Fruit fly (Drosophila melanogaster) whole organism, embryonic: ENCODE data around the gene CG13311.
A peak's percentile ranks its signal among the peaks of the same experiment; 100 is the strongest.

Experiments used
- B-H1 ChIP-seq: fragments of 200-800 bp; sonication (Bioruptor generic); IDR thresholded peaks from 3 replicates; pipeline ENCODE4 v1.3.6; 2022; ENCODE audit warnings: missing biosample characterization, missing genetic modification characterization
- CG10366 ChIP-seq: fragments of 200-800 bp; sonication (Bioruptor generic); IDR thresholded peaks from 2 replicates; pipeline ENCODE4 v1.3.6; 2022; ENCODE audit warnings: missing biosample characterization, missing genetic modification characterization
- CG10654 ChIP-seq: fragments of 200-800 bp; sonication (Bioruptor generic); optimal IDR thresholded peaks from 2 replicates; lab custom pipeline; 2016; ENCODE audit warnings: missing biosample characterization, missing genetic modification characterization
- CG1233 ChIP-seq: fragments of 200-800 bp; sonication (Bioruptor generic); optimal IDR thresholded peaks from 4 replicates; lab custom pipeline; 2018; ENCODE audit warnings: missing biosample characterization, mild to moderate bottlenecking, missing genetic modification characterization
- CG13894 ChIP-seq: fragments of 200-800 bp; sonication (Bioruptor generic); optimal IDR thresholded peaks from 3 replicates; lab custom pipeline; 2018; ENCODE audit warnings: missing biosample characterization, mild to moderate bottlenecking, missing genetic modification characterization, moderate library complexity
- CG15696 ChIP-seq: fragments of 200-800 bp; sonication (Bioruptor generic); optimal IDR thresholded peaks from 2 replicates; lab custom pipeline; 2019; ENCODE audit warnings: missing biosample characterization, mild to moderate bottlenecking, missing genetic modification characterization, moderate library complexity
- CG16815 ChIP-seq: fragments of 200-800 bp; sonication (Bioruptor generic); optimal IDR thresholded peaks from 3 replicates; lab custom pipeline; 2017; ENCODE audit warnings: missing biosample characterization, mild to moderate bottlenecking, missing genetic modification characterization
- CG17328 ChIP-seq: fragments of 200-800 bp; sonication (Bioruptor generic); IDR thresholded peaks from 2 replicates; pipeline ENCODE4 v1.3.6; 2022; ENCODE audit warnings: missing biosample characterization, missing genetic modification characterization
- CG17361 ChIP-seq: fragments of 200-800 bp; sonication (Bioruptor generic); IDR thresholded peaks from 3 replicates; pipeline ENCODE4 v1.3.6; 2022; ENCODE audit warnings: missing biosample characterization, missing genetic modification characterization
- CG2199 ChIP-seq: fragments of 200-800 bp; sonication (Bioruptor generic); IDR thresholded peaks from 3 replicates; pipeline ENCODE4 v1.3.6; 2022; ENCODE audit warnings: missing biosample characterization, missing genetic modification characterization
- CG30431 ChIP-seq: fragments of 200-800 bp; sonication (Bioruptor generic); optimal IDR thresholded peaks from 2 replicates; lab custom pipeline; 2017; ENCODE audit warnings: missing biosample characterization, missing genetic modification characterization
- CG31388 ChIP-seq: fragments of 200-800 bp; sonication (Bioruptor generic); optimal IDR thresholded peaks from 2 replicates; lab custom pipeline; 2016; ENCODE audit warnings: missing biosample characterization, missing genetic modification characterization
- CG3163 ChIP-seq: fragments of 200-800 bp; sonication (Bioruptor generic); optimal IDR thresholded peaks from 3 replicates; lab custom pipeline; 2016; ENCODE audit warnings: missing biosample characterization, missing genetic modification characterization
- CG32532 ChIP-seq: fragments of 200-800 bp; sonication (Bioruptor generic); IDR thresholded peaks from 2 replicates; pipeline ENCODE4 v1.3.6; 2022; ENCODE audit warnings: missing biosample characterization, missing genetic modification characterization
- CG3281 ChIP-seq: fragments of 200-800 bp; sonication (Bioruptor generic); optimal IDR thresholded peaks from 3 replicates; lab custom pipeline; 2017; ENCODE audit warnings: missing biosample characterization, mild to moderate bottlenecking, missing genetic modification characterization
- CG34376 ChIP-seq: fragments of 200-800 bp; sonication (Bioruptor generic); optimal IDR thresholded peaks from 2 replicates; lab custom pipeline; 2018; ENCODE audit warnings: missing biosample characterization, mild to moderate bottlenecking, missing genetic modification characterization
- CG42726 ChIP-seq: fragments of 200-800 bp; sonication (Bioruptor generic); IDR thresholded peaks from 2 replicates; pipeline ENCODE4 v1.3.6; 2022; ENCODE audit warnings: missing biosample characterization, missing genetic modification characterization; ENCODE audit not compliant: partially characterized antibody
- CG4328 ChIP-seq: fragments of 200-800 bp; sonication (Bioruptor generic); optimal IDR thresholded peaks from 3 replicates; lab custom pipeline; 2017; ENCODE audit warnings: missing biosample characterization, missing genetic modification reagents, missing genetic modification characterization
- CG6854 ChIP-seq: fragments of 200-800 bp; sonication (Bioruptor generic); optimal IDR thresholded peaks from 3 replicates; lab custom pipeline; 2017; ENCODE audit warnings: missing biosample characterization, mild to moderate bottlenecking, missing genetic modification characterization
- CG8290 ChIP-seq, 3 experiments: fragments of 200-800 bp; sonication (Bioruptor generic); optimal IDR thresholded peaks; 2 replicates each; lab custom pipeline; 2016 to 2019; ENCODE audit warnings: missing biosample characterization in 3 of 3, missing genetic modification characterization in 3 of 3, mild to moderate bottlenecking in 2 of 3, moderate library complexity in 1 of 3
- Camta ChIP-seq: fragments of 200-800 bp; sonication (Bioruptor generic); optimal IDR thresholded peaks from 2 replicates; lab custom pipeline; 2016; ENCODE audit warnings: missing biosample characterization, missing genetic modification characterization
- D ChIP-seq, 2 experiments: fragments of 200-800 bp in 1 of 2; fragments of >200 bp in 1 of 2; sonication (Bioruptor generic) in 1 of 2; optimal IDR thresholded peaks; 2 replicates in 1 of 2; 3 replicates in 1 of 2; lab custom pipeline; 2017; ENCODE audit warnings: mild to moderate bottlenecking in 1 of 2, missing biosample characterization in 1 of 2, missing genetic modification characterization in 1 of 2, missing genetic modification reagents in 1 of 2
- Dad ChIP-seq: fragments of 200-800 bp; sonication (Bioruptor generic); optimal IDR thresholded peaks from 3 replicates; lab custom pipeline; 2016; ENCODE audit warnings: missing biosample characterization, missing genetic modification characterization
- Dek ChIP-seq: fragments of 200-800 bp; sonication (Bioruptor generic); optimal IDR thresholded peaks from 3 replicates; lab custom pipeline; 2019; ENCODE audit warnings: missing biosample characterization, mild to moderate bottlenecking, missing genetic modification characterization, moderate library complexity
- Doc2 ChIP-seq: fragments of 200-800 bp; sonication (Bioruptor generic); IDR thresholded peaks from 2 replicates; pipeline ENCODE4 v1.3.6; 2022; ENCODE audit warnings: missing biosample characterization, missing genetic modification characterization
- HLH54F ChIP-seq: fragments of 200-800 bp; sonication (Bioruptor generic); optimal IDR thresholded peaks from 3 replicates; lab custom pipeline; 2016; ENCODE audit warnings: missing biosample characterization, missing genetic modification characterization
- MTF-1 ChIP-seq: fragments of 200-800 bp; sonication (Bioruptor generic); optimal IDR thresholded peaks from 2 replicates; lab custom pipeline; 2018; ENCODE audit warnings: missing biosample characterization, mild to moderate bottlenecking, missing genetic modification characterization, borderline replicate concordance
- NK7.1 ChIP-seq: fragments of 200-800 bp; sonication (Bioruptor generic); optimal IDR thresholded peaks from 3 replicates; lab custom pipeline; 2016; ENCODE audit warnings: missing biosample characterization, missing genetic modification characterization
- Nf-YA ChIP-seq: fragments of 200-800 bp; sonication (Bioruptor generic); IDR thresholded peaks from 2 replicates; pipeline ENCODE4 v1.3.6; 2022; ENCODE audit warnings: missing biosample characterization, missing genetic modification characterization
- Pdp1 ChIP-seq, 2 experiments: fragments of 200-800 bp; sonication (Bioruptor generic); optimal IDR thresholded peaks; 3 replicates each; lab custom pipeline; 2016; ENCODE audit warnings: missing biosample characterization in 2 of 2, missing genetic modification characterization in 2 of 2, mild to moderate bottlenecking in 1 of 2, moderate library complexity in 1 of 2
- Stat92E ChIP-seq, 3 experiments: fragments of >200 bp in 2 of 3; fragments of 200-800 bp in 1 of 3; sonication (Bioruptor generic) in 1 of 3; optimal IDR thresholded peaks; 2 replicates each; lab custom pipeline; 2017 to 2019; ENCODE audit warnings: missing biosample characterization in 3 of 3, missing genetic modification characterization in 3 of 3, mild to moderate bottlenecking in 1 of 3, moderate library complexity in 1 of 3
- Usf ChIP-seq: fragments of 200-800 bp; sonication (Bioruptor generic); optimal IDR thresholded peaks from 2 replicates; lab custom pipeline; 2017; ENCODE audit warnings: missing genotype, missing biosample characterization, missing genetic modification characterization
- abd-A ChIP-seq: fragments of 200-800 bp; sonication (Bioruptor generic); optimal IDR thresholded peaks from 3 replicates; lab custom pipeline; 2019; ENCODE audit warnings: missing biosample characterization, mild to moderate bottlenecking, missing genetic modification characterization, moderate library complexity
- ash1 ChIP-seq: fragments of 200-800 bp; sonication (Bioruptor generic); optimal IDR thresholded peaks from 2 replicates; lab custom pipeline; 2018; ENCODE audit warnings: missing biosample characterization, mild to moderate bottlenecking, missing genetic modification characterization
- cg ChIP-seq: fragments of 200-800 bp; sonication (Bioruptor generic); optimal IDR thresholded peaks from 3 replicates; lab custom pipeline; 2019; ENCODE audit warnings: missing biosample characterization, mild to moderate bottlenecking, missing genetic modification characterization, moderate library complexity
- chinmo ChIP-seq: fragments of 200-800 bp; sonication (Bioruptor generic); IDR thresholded peaks from 4 replicates; pipeline ENCODE4 v1.3.6; 2022; ENCODE audit warnings: missing biosample characterization, missing genetic modification characterization; ENCODE audit not compliant: partially characterized antibody
- en ChIP-seq: fragments of 200-800 bp; sonication (Bioruptor generic); optimal IDR thresholded peaks from 2 replicates; lab custom pipeline; 2016; ENCODE audit warnings: missing biosample characterization, missing genetic modification characterization
- fu2 ChIP-seq: fragments of 200-800 bp; sonication (Bioruptor generic); optimal IDR thresholded peaks from 2 replicates; lab custom pipeline; 2016; ENCODE audit warnings: missing biosample characterization, missing genetic modification characterization
- gce ChIP-seq: fragments of 200-800 bp; sonication (Bioruptor generic); IDR thresholded peaks from 3 replicates; pipeline ENCODE4 v1.3.6; 2022; ENCODE audit warnings: missing biosample characterization, missing genetic modification characterization
- gem ChIP-seq: fragments of 200-800 bp; sonication (Bioruptor generic); optimal IDR thresholded peaks from 2 replicates; lab custom pipeline; 2019; ENCODE audit warnings: missing biosample characterization, mild to moderate bottlenecking, missing genetic modification characterization, moderate library complexity
- ind ChIP-seq: fragments of 200-800 bp; sonication (Bioruptor generic); optimal IDR thresholded peaks from 3 replicates; lab custom pipeline; 2016; ENCODE audit warnings: missing biosample characterization, missing genetic modification characterization
- kah ChIP-seq: fragments of 200-800 bp; sonication (Bioruptor generic); optimal IDR thresholded peaks from 2 replicates; lab custom pipeline; 2018; ENCODE audit warnings: missing biosample characterization, mild to moderate bottlenecking, missing genetic modification characterization
- mirr ChIP-seq: fragments of 200-800 bp; sonication (Bioruptor generic); optimal IDR thresholded peaks from 3 replicates; lab custom pipeline; 2018; ENCODE audit warnings: missing biosample characterization, mild to moderate bottlenecking, missing genetic modification characterization
- nerfin-2 ChIP-seq: fragments of 200-800 bp; sonication (Bioruptor generic); IDR thresholded peaks from 2 replicates; pipeline ENCODE4 v1.3.6; 2022; ENCODE audit warnings: missing biosample characterization, missing genetic modification characterization; ENCODE audit not compliant: partially characterized antibody
- peb ChIP-seq: fragments of 200-800 bp; sonication (Bioruptor generic); IDR thresholded peaks from 2 replicates; pipeline ENCODE4 v1.3.6; 2022; ENCODE audit warnings: missing biosample characterization, missing genetic modification characterization
- sens ChIP-seq: fragments of 200-800 bp; sonication (Bioruptor generic); peaks from one replicate; lab custom pipeline; 2016; ENCODE audit warnings: missing biosample characterization, missing genetic modification characterization
- so ChIP-seq: fragments of 200-800 bp; sonication (Bioruptor generic); IDR thresholded peaks from 3 replicates; pipeline ENCODE4 v1.3.6; 2022; ENCODE audit warnings: missing biosample characterization, missing genetic modification characterization
- sqz ChIP-seq: fragments of 200-800 bp; sonication (Bioruptor generic); optimal IDR thresholded peaks from 3 replicates; lab custom pipeline; 2018; ENCODE audit warnings: missing biosample characterization, mild to moderate bottlenecking, missing genetic modification characterization
- sr ChIP-seq: fragments of 200-800 bp; sonication (Bioruptor generic); IDR thresholded peaks from 3 replicates; pipeline ENCODE4 v1.3.6; 2022; ENCODE audit warnings: missing biosample characterization, missing genetic modification characterization
- ssp ChIP-seq: fragments of 200-800 bp; sonication (Bioruptor generic); IDR thresholded peaks from 2 replicates; pipeline ENCODE4 v1.3.6; 2022; ENCODE audit warnings: missing biosample characterization, missing genetic modification characterization
- zen ChIP-seq: fragments of 200-800 bp; sonication (Bioruptor generic); optimal IDR thresholded peaks from 3 replicates; lab custom pipeline; 2018; ENCODE audit warnings: missing biosample characterization, mild to moderate bottlenecking, missing genetic modification characterization, moderate library complexity

CG13311 gene

DNA sequence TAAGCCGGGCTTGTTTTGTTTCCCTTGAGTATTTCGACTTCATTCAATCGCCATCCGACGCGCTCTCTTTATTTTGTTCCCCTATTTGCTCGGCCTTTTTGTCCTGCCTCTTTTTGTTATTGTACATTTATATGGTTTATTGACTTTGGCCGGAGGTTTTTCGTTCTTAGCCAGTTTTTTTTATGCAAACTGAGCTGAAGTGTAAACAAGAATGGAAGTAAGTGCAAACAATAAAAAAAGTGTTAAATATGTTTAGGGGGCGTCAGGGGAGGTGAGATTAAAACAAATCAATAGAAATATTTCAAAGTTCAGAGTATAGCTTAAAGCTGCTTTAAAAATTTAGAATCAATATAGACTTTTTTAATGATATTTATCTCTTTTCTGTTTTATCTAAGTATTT lies 32.5 kb upstream of the CG13311 start (continued):
- TF ChIP-seq CG16815 (GFP tag; lab: Kevin White, UChicago), result no peak
- no peak for TF ChIP-seq CG4328 (GFP tag; lab: Kevin White, UChicago)
- TF ChIP-seq B-H1, result no peak
- TF ChIP-seq NK7.1, result peak; percentile 8
- no peak for TF ChIP-seq CG6854
- TF ChIP-seq CG17361 (GFP tag; lab: Robert Waterston, UW), result 0 out of 3 replicates have a peak, but pooled peaks have one; percentile 10
- no peak for TF ChIP-seq CG3163 (GFP tag; lab: Kevin White, UChicago)
- peak; percentile 10 for TF ChIP-seq gem (tag; lab: Kevin White, UChicago)
- TF ChIP-seq fu2 (GFP tag; lab: Kevin White, UChicago), result no peak
- no peak for TF ChIP-seq peb (GFP tag; lab: Robert Waterston, UW)
- no peak for TF ChIP-seq ash1
- no peak for TF ChIP-seq kah (GFP tag; lab: Kevin White, UChicago)
- no peak for TF ChIP-seq sr (GFP tag; lab: Robert Waterston, UW)
- no peak for TF ChIP-seq Dek (tag; lab: Kevin White, UChicago)
- no peak for TF ChIP-seq zen (tag; lab: Kevin White, UChicago)
- no peak for TF ChIP-seq ind (GFP tag; lab: Kevin White, UChicago)
- no peak for TF ChIP-seq CG31388
- no peak for TF ChIP-seq nerfin-2 (GFP tag; lab: Robert Waterston, UW)
- TF ChIP-seq ssp (GFP tag; lab: Robert Waterston, UW), result no peak
- TF ChIP-seq CG10366, result no peak
- peak; percentile 30 for TF ChIP-seq MTF-1 (GFP tag; lab: Kevin White, UChicago)
- no peak for TF ChIP-seq abd-A (tag; lab: Kevin White, UChicago)
- TF ChIP-seq Camta, result no peak
- TF ChIP-seq CG32532 (GFP tag; lab: Robert Waterston, UW), result no peak
- TF ChIP-seq CG42726 (GFP tag; lab: Robert Waterston, UW), result no peak
- TF ChIP-seq CG8290 (GFP tag; optimal IDR thresholded peaks at IDR 0.05; lab: Kevin White, UChicago), result no peak
- no peak for TF ChIP-seq CG8290 (tag; optimal IDR thresholded peaks at IDR 0.05; lab: Kevin White, UChicago)
- TF ChIP-seq Nf-YA (GFP tag; lab: Robert Waterston, UW), result no peak
- TF ChIP-seq Dad (GFP tag; lab: Kevin White, UChicago), result no peak
- TF ChIP-seq Usf (GFP tag; lab: Kevin White, UChicago), result no peak
- TF ChIP-seq en (GFP tag; lab: Kevin White, UChicago), result no peak
- no peak for TF ChIP-seq CG34376 (GFP tag; lab: Kevin White, UChicago)
- no peak for TF ChIP-seq mirr (GFP tag; lab: Kevin White, UChicago)
- TF ChIP-seq Doc2 (GFP tag; lab: Robert Waterston, UW), result no peak
- no peak for TF ChIP-seq HLH54F (GFP tag; lab: Kevin White, UChicago)
- no peak for TF ChIP-seq CG1233 (GFP tag; lab: Kevin White, UChicago)
- TF ChIP-seq CG17328 (GFP tag; lab: Robert Waterston, UW), result no peak
- TF ChIP-seq CG10654 (GFP tag; lab: Kevin White, UChicago), result no peak
- TF ChIP-seq, all 482 proteins: peak for 13

dm6 chr3L:8833467-8833802 lies 31.5 kb upstream of the CG13311 start:
- TF ChIP-seq D (optimal IDR thresholded peaks at IDR 0.05; lab: Kevin White, UChicago) (peak; percentile 43), D (GFP tag; optimal IDR thresholded peaks at IDR 0.05; lab: Kevin White, UChicago) (no peak), CG15696 (tag; lab: Kevin White, UChicago) (no peak), CG3281 (GFP tag; lab: Kevin White, UChicago) (no peak), sens (peak; percentile 1), CG30431 (no peak), gce (GFP tag; lab: Robert Waterston, UW) (no peak), Stat92E (GFP tag; optimal IDR thresholded peaks at IDR 0.05; lab: Kevin White, UChicago) (peak in 1 of 3 experiments; percentile 34), CG16815 (GFP tag; lab: Kevin White, UChicago) (no peak), sqz (GFP tag; lab: Kevin White, UChicago) (peak; percentile 81), so (GFP tag; lab: Robert Waterston, UW) (0 out of 3 replicates have a peak, but pooled peaks have one; percentile 5), CG2199 (GFP tag; lab: Robert Waterston, UW) (peak; percentile 44; the same call in 1 of the 3 replicates), cg (GFP tag; lab: Kevin White, UChicago) (peak; percentile 36), CG13894 (tag; lab: Kevin White, UChicago) (peak; percentile 28), Pdp1 (GFP tag; optimal IDR thresholded peaks at IDR 0.05; lab: Kevin White, UChicago) (peak in 1 of 2 experiments; percentile 44), chinmo (GFP tag; lab: Robert Waterston, UW) (0 out of 4 replicates have a peak, but pooled peaks have one; percentile 67)
